Worm (Caenorhabditis elegans): ENCODE data around the gene clc-4.

DNA sequence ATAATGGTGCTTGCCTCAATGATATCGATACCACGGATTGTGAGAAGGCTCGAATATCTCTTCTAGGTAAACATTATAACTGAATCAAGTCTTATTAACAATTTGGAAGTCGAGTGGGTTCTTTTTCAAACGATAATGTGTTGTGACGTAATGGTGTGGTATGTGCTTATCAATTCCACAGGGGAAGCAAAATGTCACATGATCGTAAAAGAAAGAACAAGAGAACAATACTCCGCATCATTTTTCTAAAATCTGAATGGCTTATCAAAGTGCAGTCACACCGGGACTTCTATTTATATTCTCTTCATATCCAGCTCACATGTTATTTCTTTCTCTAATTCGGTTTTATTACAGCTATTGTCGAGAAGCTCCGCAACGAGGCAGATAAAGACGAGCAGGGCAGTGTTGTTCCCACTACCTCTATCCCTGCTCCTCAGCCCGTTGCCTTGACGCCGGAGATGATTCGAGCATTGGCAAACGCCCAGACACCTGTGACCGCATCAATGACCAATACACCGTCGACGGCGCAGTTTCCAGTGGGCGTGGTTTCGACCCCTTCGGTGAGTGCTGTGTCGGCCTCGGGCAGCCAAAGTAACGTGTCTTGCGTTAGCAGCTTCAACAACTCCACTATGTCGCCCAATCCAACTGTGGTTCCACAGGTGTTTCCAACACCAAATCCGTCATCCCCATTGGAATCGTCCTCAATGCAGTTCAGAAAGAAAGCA lies 3.0 kb downstream of the clc-4 start:
- no peak for TF ChIP-seq dao-5 (tag; optimal IDR thresholded peaks at IDR 0.05)
- TF ChIP-seq W03F9.2 (tag; optimal IDR thresholded peaks at IDR 0.05): no peak
- no peak for TF ChIP-seq him-1 (tag; optimal IDR thresholded peaks at IDR 0.05)

All from whole organism, L4/young adult.